Worm (Caenorhabditis elegans) whole organism, midembryonic: ENCODE data around the gene F55G11.8.

Experiments used
- klf-2 ChIP-seq: fragments of 200-800 bp; sonication (Bioruptor generic); conservative IDR thresholded peaks from 2 replicates; pipeline ENCODE4 v1.3.6; 2022; ENCODE audit warnings: missing genetic modification reagents, missing genetic modification characterization, missing compliant biosample characterization
- med-1 ChIP-seq: sonication (generic microtip); optimal IDR thresholded peaks from 2 replicates; lab custom pipeline; 2017; ENCODE audit warnings: missing genetic modification characterization, mild to moderate bottlenecking, missing compliant biosample characterization, antibody characterized with exemption, missing genetic modification reagents; ENCODE audit not compliant: insufficient read depth
- ztf-23 ChIP-seq: fragments of 200-800 bp; sonication (Bioruptor generic); IDR thresholded peaks from 2 replicates; pipeline ENCODE4 v1.3.6; 2022; ENCODE audit warnings: missing genetic modification reagents, missing genetic modification characterization, missing compliant biosample characterization
- ztf-29 ChIP-seq: fragments of 200-800 bp; sonication (Bioruptor generic); IDR thresholded peaks from 2 replicates; pipeline ENCODE4 v1.3.6; 2022; ENCODE audit warnings: missing genetic modification reagents, missing genetic modification characterization, missing compliant biosample characterization

ce11 chrIV:12975981-12976380, 13.4 kb downstream of the F55G11.8 start, which contains the start of gene dod-17:
- TF ChIP-seq ztf-29 = no peak
- TF ChIP-seq klf-2 = no peak
- TF ChIP-seq ztf-23 (GFP tag; lab: Robert Waterston, UW) = no peak
- TF ChIP-seq med-1 = no peak
